Fruit fly (Drosophila melanogaster) whole organism, embryonic: ENCODE results near the gene Tmtc4.

Experiments used
- Antp ChIP-seq: fragments of 200-800 bp; sonication (Bioruptor generic); optimal IDR thresholded peaks from 3 replicates; lab custom pipeline; 2016; ENCODE audit warnings: missing biosample characterization, missing genetic modification characterization
- Atf6 ChIP-seq: fragments of 200-800 bp; sonication (Bioruptor generic); IDR thresholded peaks from 2 replicates; pipeline ENCODE4 v1.3.6; 2022; ENCODE audit warnings: missing biosample characterization, missing genetic modification characterization
- BEAF-32 ChIP-seq: fragments of 200-800 bp; sonication (Bioruptor generic); optimal IDR thresholded peaks from 3 replicates; lab custom pipeline; 2017; ENCODE audit warnings: missing biosample characterization, missing genetic modification characterization, mild to moderate bottlenecking, moderate library complexity, missing genetic modification reagents
- Blimp-1 ChIP-seq: fragments of 200-800 bp; sonication (Bioruptor generic); optimal IDR thresholded peaks from 3 replicates; lab custom pipeline; 2018; ENCODE audit warnings: missing biosample characterization, missing genetic modification characterization, mild to moderate bottlenecking, moderate library complexity, missing genetic modification reagents
- CG10321 ChIP-seq: fragments of 200-800 bp; sonication (Bioruptor generic); IDR thresholded peaks from 2 replicates; pipeline ENCODE4 v1.3.6; 2022; ENCODE audit warnings: missing biosample characterization, missing genetic modification characterization
- CG10565 ChIP-seq: fragments of 200-800 bp; sonication (Bioruptor generic); optimal IDR thresholded peaks from 3 replicates; lab custom pipeline; 2016; ENCODE audit warnings: missing biosample characterization, mild to moderate bottlenecking, missing genetic modification characterization
- CG12071 ChIP-seq: fragments of 200-800 bp; sonication (Bioruptor generic); optimal IDR thresholded peaks from 3 replicates; lab custom pipeline; 2018; ENCODE audit warnings: missing biosample characterization, mild to moderate bottlenecking, missing genetic modification characterization
- CG12219 ChIP-seq: fragments of 200-800 bp; sonication (Bioruptor generic); optimal IDR thresholded peaks from 3 replicates; lab custom pipeline; 2018; ENCODE audit warnings: missing biosample characterization, mild to moderate bottlenecking, missing genetic modification characterization
- CG12391 ChIP-seq: fragments of 200-800 bp; sonication (Bioruptor generic); optimal IDR thresholded peaks from 3 replicates; lab custom pipeline; 2018; ENCODE audit warnings: missing biosample characterization, mild to moderate bottlenecking, missing genetic modification characterization, moderate library complexity
- CG18764 ChIP-seq: fragments of 200-800 bp; sonication (Bioruptor generic); optimal IDR thresholded peaks from 3 replicates; lab custom pipeline; 2016; ENCODE audit warnings: missing biosample characterization, missing genetic modification characterization
- CG30431 ChIP-seq: fragments of 200-800 bp; sonication (Bioruptor generic); optimal IDR thresholded peaks from 2 replicates; lab custom pipeline; 2017; ENCODE audit warnings: missing biosample characterization, missing genetic modification characterization
- CG31388 ChIP-seq: fragments of 200-800 bp; sonication (Bioruptor generic); optimal IDR thresholded peaks from 2 replicates; lab custom pipeline; 2016; ENCODE audit warnings: missing biosample characterization, missing genetic modification characterization
- CG4424 ChIP-seq: fragments of 200-800 bp; sonication (Bioruptor generic); optimal IDR thresholded peaks from 3 replicates; lab custom pipeline; 2016; ENCODE audit warnings: missing biosample characterization, missing genetic modification characterization
- CG5953 ChIP-seq: fragments of 200-800 bp; sonication (Bioruptor generic); IDR thresholded peaks from 2 replicates; pipeline ENCODE4 v1.3.6; 2022; ENCODE audit warnings: missing biosample characterization, missing genetic modification characterization
- CG6272 ChIP-seq: fragments of 200-800 bp; sonication (Bioruptor generic); IDR thresholded peaks from 2 replicates; pipeline ENCODE4 v1.3.6; 2022; ENCODE audit warnings: missing biosample characterization, missing genetic modification characterization
- CG7372 ChIP-seq: fragments of 200-800 bp; sonication (Bioruptor generic); IDR thresholded peaks from 2 replicates; pipeline ENCODE4 v1.3.6; 2022; ENCODE audit warnings: missing biosample characterization, missing genetic modification characterization
- CG7786 ChIP-seq: fragments of 200-800 bp; sonication (Bioruptor generic); optimal IDR thresholded peaks from 2 replicates; lab custom pipeline; 2016; ENCODE audit warnings: missing biosample characterization, missing genetic modification characterization
- CG8359 ChIP-seq: fragments of 200-800 bp; sonication (Bioruptor generic); optimal IDR thresholded peaks from 2 replicates; lab custom pipeline; 2017; ENCODE audit warnings: missing biosample characterization, mild to moderate bottlenecking, missing genetic modification characterization, borderline replicate concordance
- Deaf1 ChIP-seq: fragments of 200-800 bp; optimal IDR thresholded peaks from 3 replicates; lab custom pipeline; 2019; ENCODE audit warnings: missing biosample characterization, mild to moderate bottlenecking, missing genetic modification characterization, moderate library complexity
- Dp ChIP-seq: fragments of 200-800 bp; sonication (Bioruptor generic); optimal IDR thresholded peaks from 2 replicates; lab custom pipeline; 2018; ENCODE audit warnings: missing biosample characterization, mild to moderate bottlenecking, missing genetic modification characterization, moderate library complexity
- GATAe ChIP-seq: fragments of 200-800 bp; sonication (Bioruptor generic); conservative IDR thresholded peaks from 2 replicates; pipeline ENCODE4 v1.3.6; 2022; ENCODE audit warnings: missing biosample characterization, missing genetic modification characterization
- H15 ChIP-seq: fragments of 200-800 bp; sonication (Bioruptor generic); IDR thresholded peaks from 3 replicates; pipeline ENCODE4 v1.3.6; 2022; ENCODE audit warnings: missing biosample characterization, missing genetic modification characterization
- Jarid2 ChIP-seq: fragments of 200-800 bp; sonication (Bioruptor generic); optimal IDR thresholded peaks from 3 replicates; lab custom pipeline; 2017; ENCODE audit warnings: mild to moderate bottlenecking, missing biosample characterization, missing genetic modification reagents, missing genetic modification characterization
- MESR4 ChIP-seq: fragments of 200-800 bp; sonication (Bioruptor generic); optimal IDR thresholded peaks from 2 replicates; lab custom pipeline; 2018; ENCODE audit warnings: missing biosample characterization, mild to moderate bottlenecking, missing genetic modification characterization, moderate library complexity
- Mrtf ChIP-seq: fragments of 200-800 bp; sonication (Bioruptor generic); IDR thresholded peaks from 3 replicates; pipeline ENCODE4 v1.3.6; 2022; ENCODE audit warnings: missing biosample characterization, missing genetic modification characterization
- NfI ChIP-seq: fragments of 200-800 bp; sonication (Bioruptor generic); optimal IDR thresholded peaks from 3 replicates; lab custom pipeline; 2018; ENCODE audit warnings: missing biosample characterization, mild to moderate bottlenecking, missing genetic modification characterization, moderate library complexity
- Oli ChIP-seq: fragments of 200-800 bp; sonication (Bioruptor generic); optimal IDR thresholded peaks from 2 replicates; lab custom pipeline; 2018; ENCODE audit warnings: missing biosample characterization, mild to moderate bottlenecking, missing genetic modification characterization, moderate library complexity
- bigmax ChIP-seq: fragments of 200-800 bp; sonication (Bioruptor generic); optimal IDR thresholded peaks from 2 replicates; lab custom pipeline; 2018; ENCODE audit warnings: missing biosample characterization, mild to moderate bottlenecking, missing genetic modification characterization
- crc ChIP-seq: fragments of 200-800 bp; sonication (Bioruptor generic); optimal IDR thresholded peaks from 2 replicates; lab custom pipeline; 2016; ENCODE audit warnings: missing biosample characterization, missing genetic modification characterization
- croc ChIP-seq: fragments of 200-800 bp; sonication (Bioruptor generic); conservative IDR thresholded peaks from 3 replicates; pipeline ENCODE4 v1.3.6; 2022; ENCODE audit warnings: missing biosample characterization, missing genetic modification characterization
- fd96Cb ChIP-seq: fragments of 200-800 bp; sonication (Bioruptor generic); optimal IDR thresholded peaks from 2 replicates; lab custom pipeline; 2018; ENCODE audit warnings: missing biosample characterization, mild to moderate bottlenecking, missing genetic modification characterization, moderate library complexity
- gsb ChIP-seq: fragments of 200-800 bp; sonication (Bioruptor generic); IDR thresholded peaks from 2 replicates; pipeline ENCODE4 v1.3.6; 2022; ENCODE audit warnings: missing biosample characterization, missing genetic modification characterization
- inv ChIP-seq: fragments of 200-800 bp; sonication (Bioruptor generic); IDR thresholded peaks from 2 replicates; pipeline ENCODE4 v1.3.6; 2022; ENCODE audit warnings: missing biosample characterization, missing genetic modification characterization; ENCODE audit not compliant: partially characterized antibody
- maf-S ChIP-seq: fragments of 200-800 bp; sonication (Bioruptor generic); optimal IDR thresholded peaks from 2 replicates; lab custom pipeline; 2016; ENCODE audit warnings: missing biosample characterization, missing genetic modification characterization
- mam ChIP-seq: fragments of 200-800 bp; sonication (Bioruptor generic); optimal IDR thresholded peaks from 3 replicates; lab custom pipeline; 2016; ENCODE audit warnings: missing biosample characterization, missing genetic modification characterization
- mirr ChIP-seq: fragments of 200-800 bp; sonication (Bioruptor generic); optimal IDR thresholded peaks from 3 replicates; lab custom pipeline; 2018; ENCODE audit warnings: missing biosample characterization, mild to moderate bottlenecking, missing genetic modification characterization
- nau ChIP-seq: fragments of 200-800 bp; sonication (Bioruptor generic); optimal IDR thresholded peaks from 3 replicates; lab custom pipeline; 2017; ENCODE audit warnings: missing biosample characterization, mild to moderate bottlenecking, missing genetic modification characterization, missing genetic modification reagents
- odd ChIP-seq: fragments of 200-800 bp; sonication (Bioruptor generic); optimal IDR thresholded peaks from 2 replicates; lab custom pipeline; 2017; ENCODE audit warnings: missing biosample characterization, mild to moderate bottlenecking, missing genetic modification characterization
- pan ChIP-seq, 4 experiments: fragments of >200 bp in 3 of 4; fragments of 200-800 bp in 1 of 4; sonication (Bioruptor generic) in 1 of 4; optimal IDR thresholded peaks in 3 of 4; IDR thresholded peaks in 1 of 4; 2 replicates each; pipeline versions ENCODE4 v1.3.6 to Lab custom; 2017 to 2022; ENCODE audit warnings: missing biosample characterization in 2 of 4, missing genetic modification characterization in 2 of 4, mixed read lengths in 1 of 4
- pfk ChIP-seq: fragments of 200-800 bp; sonication (Bioruptor generic); optimal IDR thresholded peaks from 2 replicates; lab custom pipeline; 2018; ENCODE audit warnings: missing biosample characterization, mild to moderate bottlenecking, missing genetic modification characterization, moderate library complexity
- psq ChIP-seq: fragments of 200-800 bp; sonication (Bioruptor generic); optimal IDR thresholded peaks from 2 replicates; lab custom pipeline; 2017; ENCODE audit warnings: missing biosample characterization, missing genetic modification characterization
- schlank ChIP-seq: fragments of 200-800 bp; sonication (Bioruptor generic); optimal IDR thresholded peaks from 2 replicates; lab custom pipeline; 2018; ENCODE audit warnings: missing biosample characterization, mild to moderate bottlenecking, missing genetic modification characterization
- shn ChIP-seq: fragments of 200-800 bp; sonication (Bioruptor generic); optimal IDR thresholded peaks from 3 replicates; lab custom pipeline; 2016; ENCODE audit warnings: missing biosample characterization, missing genetic modification characterization
- sima ChIP-seq: fragments of 200-800 bp; sonication (Bioruptor generic); optimal IDR thresholded peaks from 2 replicates; lab custom pipeline; 2016; ENCODE audit warnings: missing biosample characterization, missing genetic modification characterization
- sob ChIP-seq: fragments of 200-800 bp; sonication (Bioruptor generic); IDR thresholded peaks from 2 replicates; pipeline ENCODE4 v1.3.6; 2022; ENCODE audit warnings: missing biosample characterization, missing genetic modification characterization
- trem ChIP-seq: fragments of 200-800 bp; optimal IDR thresholded peaks from 3 replicates; lab custom pipeline; 2019; ENCODE audit warnings: missing biosample characterization, mild to moderate bottlenecking, missing genetic modification characterization, moderate library complexity
- tup ChIP-seq: fragments of 200-800 bp; sonication (Bioruptor generic); optimal IDR thresholded peaks from 2 replicates; lab custom pipeline; 2016; ENCODE audit warnings: missing biosample characterization, mild to moderate bottlenecking, missing genetic modification characterization, moderate library complexity
- tx ChIP-seq: fragments of 200-800 bp; sonication (Bioruptor generic); optimal IDR thresholded peaks from 2 replicates; lab custom pipeline; 2016; ENCODE audit warnings: missing biosample characterization, missing genetic modification characterization
- unc-4 ChIP-seq: fragments of 200-800 bp; sonication (Bioruptor generic); IDR thresholded peaks from 2 replicates; pipeline ENCODE4 v1.3.6; 2022; ENCODE audit warnings: missing biosample characterization, missing genetic modification characterization; ENCODE audit not compliant: partially characterized antibody
- zen ChIP-seq: fragments of 200-800 bp; sonication (Bioruptor generic); optimal IDR thresholded peaks from 3 replicates; lab custom pipeline; 2018; ENCODE audit warnings: missing biosample characterization, mild to moderate bottlenecking, missing genetic modification characterization, moderate library complexity
- zf30C ChIP-seq: fragments of 200-800 bp; sonication (Bioruptor generic); optimal IDR thresholded peaks from 3 replicates; lab custom pipeline; 2018; ENCODE audit warnings: missing biosample characterization, mild to moderate bottlenecking, missing genetic modification characterization

Gene Tmtc4

DNA sequence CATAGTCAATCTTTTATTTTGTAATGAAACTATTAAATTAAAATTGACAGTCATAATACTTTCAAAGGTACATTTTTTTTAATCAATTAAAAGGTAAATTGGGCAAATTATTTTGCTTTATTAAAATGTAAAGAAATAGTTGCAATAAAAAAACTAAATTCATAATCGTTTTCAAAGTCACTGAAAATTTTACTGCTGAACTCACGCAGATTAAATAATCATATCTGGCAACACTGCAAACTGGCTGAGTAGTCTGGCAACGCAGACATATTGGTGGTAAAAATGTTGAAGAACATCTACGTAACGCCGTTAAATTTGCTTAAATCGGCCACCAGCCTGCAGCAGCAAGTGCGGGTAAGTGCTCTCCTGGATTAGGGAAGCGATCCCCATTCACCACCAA lies 20.6 kb upstream of the Tmtc4 start, which contains the start of gene mRpL9 (continued):
- TF ChIP-seq Mrtf (GFP tag; lab: Robert Waterston, UW) (no peak), BEAF-32 (GFP tag; lab: Kevin White, UChicago) (peak; percentile 68), H15 (GFP tag; lab: Robert Waterston, UW) (no peak), mam (GFP tag; lab: Kevin White, UChicago) (peak; percentile 40), crc (GFP tag; lab: Kevin White, UChicago) (no peak), Antp (GFP tag; lab: Kevin White, UChicago) (peak; percentile 17), CG10321 (no peak), odd (GFP tag; lab: Kevin White, UChicago) (no peak), tup (GFP tag; lab: Kevin White, UChicago) (no peak), CG5953 (GFP tag; lab: Robert Waterston, UW) (no peak), CG10565 (GFP tag; lab: Kevin White, UChicago) (no peak), zf30C (GFP tag; lab: Kevin White, UChicago) (peak; percentile 10), shn (GFP tag; lab: Kevin White, UChicago) (no peak), trem (tag; lab: Kevin White, UChicago) (peak; percentile 67), gsb (GFP tag; lab: Robert Waterston, UW) (no peak), schlank (tag; lab: Kevin White, UChicago) (no peak), GATAe (GFP tag; lab: Robert Waterston, UW) (no peak), Dp (GFP tag; lab: Kevin White, UChicago) (peak; percentile 61), mirr (GFP tag; lab: Kevin White, UChicago) (no peak), CG7372 (GFP tag; lab: Robert Waterston, UW) (no peak), nau (no peak), psq (no peak), CG6272 (no peak), CG8359 (GFP tag; lab: Kevin White, UChicago) (no peak), sob (GFP tag; lab: Robert Waterston, UW) (peak; percentile 43; the same call in 1 of the 2 replicates), Deaf1 (tag; lab: Kevin White, UChicago) (no peak), CG12391 (tag; lab: Kevin White, UChicago) (peak; percentile 42), Jarid2 (GFP tag; lab: Kevin White, UChicago) (no peak), CG7786 (no peak), inv (GFP tag; lab: Robert Waterston, UW) (no peak), CG30431 (no peak), CG4424 (GFP tag; lab: Kevin White, UChicago) (no peak), zen (tag; lab: Kevin White, UChicago) (no peak), pfk (no peak), Atf6 (GFP tag; lab: Robert Waterston, UW) (no peak), NfI (GFP tag; lab: Kevin White, UChicago) (peak; percentile 4), maf-S (GFP tag; lab: Kevin White, UChicago) (no peak), pan (optimal IDR thresholded peaks at IDR 0.05; lab: Kevin White, UChicago) (no peak), pan (GFP tag; optimal IDR thresholded peaks at IDR 0.05 in 1 of 2, IDR thresholded peaks at IDR 0.05 in 1 of 2) (peak in 1 of 2 experiments; percentile 16), fd96Cb (tag; lab: Kevin White, UChicago) (no peak), croc (no peak), CG31388 (GFP tag; lab: Kevin White, UChicago) (no peak), MESR4 (GFP tag; lab: Kevin White, UChicago) (peak; percentile 63), CG18764 (GFP tag; lab: Kevin White, UChicago) (no peak), CG12071 (GFP tag; lab: Kevin White, UChicago) (no peak), bigmax (GFP tag; lab: Kevin White, UChicago) (no peak), Oli (tag; lab: Kevin White, UChicago) (no peak), unc-4 (GFP tag; lab: Robert Waterston, UW) (peak; percentile 39; the same call in 1 of the 2 replicates), CG12219 (GFP tag; lab: Kevin White, UChicago) (no peak), Blimp-1 (GFP tag; lab: Kevin White, UChicago) (no peak), tx (no peak), sima (GFP tag; lab: Kevin White, UChicago) (no peak)
